Fruit fly (Drosophila melanogaster): Measurements from ENCODE around the gene Rpn5.

Gene Rpn5

DNA sequence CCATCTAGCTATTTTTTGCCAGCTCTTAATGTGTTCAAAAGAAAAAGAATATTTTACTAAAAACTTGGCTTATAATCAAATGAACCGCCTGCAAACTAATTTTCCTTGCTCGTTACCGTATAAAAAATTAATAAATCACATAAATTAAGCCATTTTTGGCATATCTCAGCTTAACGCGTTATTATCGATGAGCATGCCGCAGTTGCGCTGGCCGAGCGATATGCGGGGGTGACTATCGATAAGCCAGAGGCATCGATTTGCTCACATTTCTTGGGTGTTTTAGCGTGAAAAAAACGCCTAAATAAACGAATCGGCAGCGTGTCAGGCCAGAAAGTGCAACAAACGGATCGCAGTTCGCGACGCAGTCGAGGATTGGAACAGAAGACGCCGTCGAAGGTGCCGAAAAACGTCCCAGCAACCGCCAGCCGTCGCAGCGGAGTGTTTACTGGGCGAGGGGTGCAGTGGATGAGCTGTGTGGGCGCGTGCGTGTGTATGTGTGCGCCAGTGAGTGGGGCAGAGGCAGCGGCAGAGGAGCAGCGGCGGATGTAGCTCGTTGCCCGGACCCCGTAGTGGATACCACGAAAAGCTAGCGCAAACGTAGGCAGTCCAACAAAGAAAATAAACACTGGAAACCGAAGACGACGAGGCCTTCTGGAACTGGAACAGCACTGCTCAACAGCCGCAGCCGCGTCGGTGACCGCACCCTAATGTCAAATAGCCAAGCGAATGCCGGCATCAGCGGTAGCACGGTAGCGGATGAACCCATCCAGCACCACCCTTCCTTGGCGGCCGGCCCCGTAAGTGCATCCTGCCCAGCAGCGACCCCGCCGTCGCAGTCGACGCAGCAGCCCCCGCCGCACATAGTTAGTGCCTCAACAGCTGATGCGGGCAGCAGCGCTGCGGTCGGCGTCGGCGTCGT is 46.8 kb upstream of the Rpn5 start, which contains the start of the genes Sym and Madm (continued):
- TF ChIP-seq da (GFP tag; optimal IDR thresholded peaks at IDR 0.05) (no peak), CG12942 (GFP tag; optimal IDR thresholded peaks at IDR 0.05) (peak; percentile 4), YL-1 (GFP tag; optimal IDR thresholded peaks at IDR 0.05) (peak; percentile 92), CG9932 (GFP tag; IDR thresholded peaks at IDR 0.05) (peak; percentile 55; the same call in 1 of the 2 replicates), CHES-1-like (GFP tag; optimal IDR thresholded peaks at IDR 0.05) (peak; percentile 54), CG2712 (tag; optimal IDR thresholded peaks at IDR 0.05) (peak; percentile 54), stwl (tag; optimal IDR thresholded peaks at IDR 0.05) (peak; percentile 51), Antp (GFP tag; optimal IDR thresholded peaks at IDR 0.05) (peak; percentile 19), klu (GFP tag; IDR thresholded peaks at IDR 0.05) (peak; percentile 77; the same call in 1 of the 2 replicates), CG10979 (tag; optimal IDR thresholded peaks at IDR 0.05) (peak; percentile 4), sima (GFP tag; optimal IDR thresholded peaks at IDR 0.05) (no peak), CG7745 (tag; optimal IDR thresholded peaks at IDR 0.05) (no peak), emc (GFP tag; optimal IDR thresholded peaks at IDR 0.05) (no peak), CG9609 (GFP tag; optimal IDR thresholded peaks at IDR 0.05) (no peak), scrt (GFP tag; optimal IDR thresholded peaks at IDR 0.05) (peak; percentile 22), Dll (GFP tag; IDR thresholded peaks at IDR 0.05; ENCODE audit: partially characterized antibody) (peak; percentile 88), mld (GFP tag; IDR thresholded peaks at IDR 0.05; ENCODE audit: partially characterized antibody) (no peak; the same call in 2 of the 3 replicates), CG4617 (GFP tag; optimal IDR thresholded peaks at IDR 0.05; ENCODE audit: borderline replicate concordance) (peak; percentile 95), CG6272 (GFP tag; IDR thresholded peaks at IDR 0.05) (peak; percentile 53; the same call in 1 of the 2 replicates), CG14050 (GFP tag; IDR thresholded peaks at IDR 0.05) (no peak), dpn (GFP tag; optimal IDR thresholded peaks at IDR 0.05) (peak; percentile 19 to 48), ERR (GFP tag; optimal IDR thresholded peaks at IDR 0.05) (peak; percentile 17), CG16815 (GFP tag; optimal IDR thresholded peaks at IDR 0.05) (peak; percentile 1), CG17829 (tag; optimal IDR thresholded peaks at IDR 0.05) (peak; percentile 31), PHDP (tag; optimal IDR thresholded peaks at IDR 0.05) (peak; percentile 31), CG12299 (tag; optimal IDR thresholded peaks at IDR 0.05) (no peak), Hr39 (optimal IDR thresholded peaks at IDR 0.05) (no peak), sug (tag; optimal IDR thresholded peaks at IDR 0.05) (peak; percentile 55), Scr (GFP tag; IDR thresholded peaks at IDR 0.05; ENCODE audit: partially characterized antibody) (peak; percentile 90), Aef1 (GFP tag; IDR thresholded peaks at IDR 0.05) (peak; percentile 14; the same call in 1 of the 3 replicates), CG4424 (GFP tag; optimal IDR thresholded peaks at IDR 0.05) (no peak), knrl (GFP tag; IDR thresholded peaks at IDR 0.05; ENCODE audit: partially characterized antibody) (peak; percentile 91), CG8089 (GFP tag; optimal IDR thresholded peaks at IDR 0.05) (no peak), cwo (GFP tag; optimal IDR thresholded peaks at IDR 0.05) (no peak), kay (GFP tag; optimal IDR thresholded peaks at IDR 0.05) (peak; percentile 4), CG11398 (GFP tag; optimal IDR thresholded peaks at IDR 0.05) (peak; percentile 28), jing (GFP tag; optimal IDR thresholded peaks at IDR 0.05) (no peak), D19A (tag; optimal IDR thresholded peaks at IDR 0.05) (no peak), zen (tag; optimal IDR thresholded peaks at IDR 0.05) (peak; percentile 50), CG1832 (GFP tag; optimal IDR thresholded peaks at IDR 0.05) (no peak), Ravus (GFP tag; IDR thresholded peaks at IDR 0.05) (no peak), bcd (GFP tag; optimal IDR thresholded peaks at IDR 0.05) (peak; percentile 35), Mad (GFP tag; optimal IDR thresholded peaks at IDR 0.05) (peak; percentile 7), grau (tag; optimal IDR thresholded peaks at IDR 0.05) (peak; percentile 52), bab2 (GFP tag; optimal IDR thresholded peaks at IDR 0.05) (peak; percentile 37), amos (GFP tag; IDR thresholded peaks at IDR 0.05; ENCODE audit: partially characterized antibody) (peak; percentile 76), chn (GFP tag; optimal IDR thresholded peaks at IDR 0.05) (peak; percentile 5), NfI (GFP tag; optimal IDR thresholded peaks at IDR 0.05) (peak; percentile 5)

Data from whole organism, embryonic.